Fruit fly (Drosophila melanogaster): ENCODE results near the gene ChT.

DNA sequence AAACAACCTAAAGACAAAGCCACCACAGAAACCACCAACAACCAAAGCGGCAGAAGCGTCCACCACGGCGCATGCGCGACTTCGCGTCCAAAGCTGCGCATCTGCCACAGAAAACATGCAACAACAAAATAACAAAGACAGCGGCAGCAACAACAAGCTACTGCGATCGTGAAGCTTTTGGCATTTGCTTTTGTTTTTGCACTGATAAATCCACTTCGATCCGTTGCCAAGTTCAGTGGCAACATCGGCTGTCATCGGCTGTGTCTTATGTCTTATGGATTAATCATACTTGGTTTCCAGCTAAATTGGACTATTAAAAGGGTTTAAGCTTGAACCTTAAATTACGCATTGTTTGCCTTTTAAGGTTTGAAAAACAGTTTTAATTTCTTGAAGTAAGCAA is 12.2 kb downstream of the ChT start, which contains the start of gene Muc91C:
- no peak for TF ChIP-seq CG10348 (GFP tag; IDR thresholded peaks at IDR 0.05)
- TF ChIP-seq CG4496 (GFP tag; IDR thresholded peaks at IDR 0.05), result no peak
- TF ChIP-seq CG14655 (GFP tag; optimal IDR thresholded peaks at IDR 0.05), result no peak
- TF ChIP-seq Snoo (tag; optimal IDR thresholded peaks at IDR 0.05), result no peak
- no peak for TF ChIP-seq CG34367 (tag; optimal IDR thresholded peaks at IDR 0.05)
- TF ChIP-seq Pif1A (GFP tag; optimal IDR thresholded peaks at IDR 0.05), result no peak

All from whole organism, pupa.